Worm (Caenorhabditis elegans): Measurements from ENCODE around the gene puf-12.

DNA sequence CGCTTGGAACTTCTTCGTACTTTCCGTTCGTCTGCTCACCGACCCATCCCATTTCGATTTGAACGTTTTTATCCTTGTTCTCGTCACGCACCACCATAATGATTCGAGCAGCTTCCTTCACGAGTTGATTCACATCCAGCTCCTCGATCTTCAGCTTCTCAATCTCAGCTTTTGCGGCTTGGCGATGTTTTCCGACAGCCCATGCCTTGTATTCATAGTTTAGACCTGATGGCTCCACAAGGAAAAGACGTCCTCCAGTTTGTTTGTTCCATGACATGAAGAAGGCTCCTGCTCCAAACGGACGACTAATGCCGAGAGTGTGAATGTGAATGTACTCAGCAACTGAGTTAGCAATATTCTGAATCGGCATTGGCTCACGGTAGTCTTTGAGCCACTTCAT is 1.0 kb upstream of the puf-12 start:
- TF ChIP-seq pat-9 (tag; optimal IDR thresholded peaks at IDR 0.05) (no peak), hlh-15 (tag; optimal IDR thresholded peaks at IDR 0.05) (no peak), pqm-1 (tag; optimal IDR thresholded peaks at IDR 0.05) (no peak), ama-1 (optimal IDR thresholded peaks at IDR 0.05) (no peak), elt-2 (tag; optimal IDR thresholded peaks at IDR 0.05) (no peak), nhr-11 (tag; optimal IDR thresholded peaks at IDR 0.05) (no peak)

All from whole organism, late embryonic.